Worm (Caenorhabditis elegans): Measurements from ENCODE around the gene dbl-1.
"Not testable (repeated sequence)": the region's sequence is repeated elsewhere in the genome, so short reads cannot be mapped to it uniquely, and the experiment has no call there.

The dbl-1 gene

DNA sequence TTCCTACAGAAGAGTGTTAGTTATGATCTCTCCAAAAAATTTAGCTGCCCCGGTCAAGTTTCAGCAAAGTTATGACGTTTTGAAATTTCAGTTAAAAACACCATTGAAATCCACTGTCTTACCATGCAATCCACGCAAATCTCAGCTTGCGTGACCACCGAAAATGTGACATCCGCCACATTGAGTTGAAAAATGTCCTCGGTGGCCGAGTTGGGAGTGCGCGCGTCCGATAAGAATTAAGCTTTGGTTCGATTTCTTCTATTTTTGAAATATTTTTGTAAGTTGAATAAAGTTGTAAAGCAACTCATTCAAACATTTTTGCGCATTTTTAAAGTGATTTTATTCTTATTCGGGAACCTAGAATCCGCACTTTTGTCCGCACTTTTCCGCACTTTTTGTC, 46.9 kb upstream of the dbl-1 start:
- TF ChIP-seq arid-1 (GFP tag; conservative IDR thresholded peaks at IDR 0.05) (peak; percentile 51), Y48G9A.11 (GFP tag; IDR thresholded peaks at IDR 0.05) (peak; percentile 89), F26F4.8 (GFP tag; conservative IDR thresholded peaks at IDR 0.05) (peak; percentile 72; the same call in 1 of the 2 replicates), pha-4 (GFP tag; IDR thresholded peaks at IDR 0.05) (0 out of 2 replicates have a peak, but pooled peaks have one; percentile 15), dmd-8 (GFP tag; IDR thresholded peaks at IDR 0.05) (peak; percentile 48; the same call in 1 of the 2 replicates)
- TF ChIP-seq pha-4 (tag; optimal IDR thresholded peaks at IDR 0.05): not testable (repeated sequence)

DNA sequence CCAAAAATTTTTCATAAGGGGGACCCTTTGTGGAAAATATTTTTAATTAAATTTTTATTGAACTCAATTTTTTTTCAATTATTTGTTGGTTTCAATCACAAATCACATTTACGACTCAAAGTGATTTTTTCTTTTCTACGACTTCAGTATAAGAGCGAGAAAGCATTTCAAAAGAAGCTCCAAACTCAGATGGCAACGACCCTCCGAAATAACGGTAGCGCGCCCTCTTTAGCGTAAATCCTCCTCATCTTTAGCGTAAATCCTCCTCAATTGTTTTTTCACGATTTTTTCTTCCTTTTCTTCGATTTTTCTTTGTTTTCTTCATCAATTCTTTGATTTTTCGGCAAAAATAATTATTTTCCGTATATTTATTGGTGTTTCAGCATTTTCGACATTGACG, 43.1 kb upstream of the dbl-1 start:
- peak; percentile 95 for TF ChIP-seq Y48G9A.11 (GFP tag; IDR thresholded peaks at IDR 0.05)

DNA sequence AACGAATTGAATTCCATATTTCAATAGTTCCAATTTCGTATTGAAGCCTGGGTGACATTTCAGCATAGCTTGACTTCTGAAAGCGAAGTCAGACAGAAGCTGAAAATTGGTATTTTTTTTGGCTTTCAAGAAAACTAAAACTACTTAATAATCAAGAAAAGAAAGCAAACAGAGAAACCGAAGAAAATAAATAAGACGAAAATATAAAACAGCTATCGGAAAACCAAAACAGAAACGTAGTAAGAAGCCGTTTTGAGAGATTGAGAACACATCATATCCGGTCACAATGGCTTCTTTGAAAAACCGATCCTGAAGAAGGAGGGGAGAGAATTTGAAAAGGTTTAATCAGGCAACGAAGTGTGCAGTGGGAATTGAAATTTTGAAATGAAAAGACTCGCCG, 39.7 kb upstream of the dbl-1 start, which contains the start of gene srg-30:
srg-30 (minus strand) TSS at position 101 of the 400 bp plus-strand sequence.
- TF ChIP-seq unc-62 (GFP tag; optimal IDR thresholded peaks at IDR 0.05 in 1 of 2): peak in 1 of 2 experiments; percentile 19
- no peak for TF ChIP-seq unc-62 (tag; optimal IDR thresholded peaks at IDR 0.05)
- no peak for TF ChIP-seq nhr-25 (tag; optimal IDR thresholded peaks at IDR 0.05; ENCODE audit: borderline replicate concordance, insufficient read depth)

DNA sequence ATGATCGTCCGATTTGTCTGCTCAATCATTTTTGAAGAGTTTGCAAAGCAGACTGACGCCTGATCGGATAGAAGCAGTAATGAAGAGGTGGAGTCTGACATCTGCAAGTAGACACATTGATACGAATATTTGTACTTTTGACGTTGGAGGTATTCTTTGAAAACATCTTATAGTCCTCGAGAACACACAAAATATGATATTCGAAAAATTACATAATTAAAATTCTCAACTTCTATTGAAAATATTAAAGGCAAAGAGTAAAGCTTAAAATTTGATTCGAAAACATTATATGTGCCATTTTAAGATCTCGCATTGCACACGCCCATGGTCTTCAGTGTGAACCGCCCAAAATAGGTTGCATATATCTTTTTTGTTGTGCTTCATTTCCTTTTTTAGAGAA, 35.6 kb upstream of the dbl-1 start, which contains the start of gene ZC487.2:
ZC487.2 (minus strand) TSS at position 101 of the 400 bp plus-strand sequence.
- TF ChIP-seq ceh-82 (tag; optimal IDR thresholded peaks at IDR 0.05) (no peak), aha-1 (tag) (peak; percentile 2), snpc-1.2 (GFP tag; IDR thresholded peaks at IDR 0.05) (no peak), lin-15B (tag; optimal IDR thresholded peaks at IDR 0.05) (no peak)

DNA sequence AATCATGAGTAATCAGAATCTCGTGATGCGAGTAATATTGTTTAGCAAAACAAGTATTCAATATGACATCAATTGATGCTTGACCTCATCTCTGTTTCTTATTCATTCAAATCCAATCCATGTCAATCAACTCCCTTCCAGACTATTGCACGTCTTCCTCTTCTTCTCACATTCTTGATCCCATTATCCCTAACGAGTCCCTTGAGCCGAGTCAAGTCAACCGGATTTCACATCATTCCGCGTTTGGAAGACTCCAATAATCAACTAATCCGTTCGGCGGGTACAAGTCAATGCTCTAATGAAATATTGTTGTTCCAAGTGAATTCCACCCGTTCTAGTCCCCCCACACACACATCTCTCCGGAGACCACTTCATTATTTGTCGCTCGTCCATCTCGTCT, 31.7 kb upstream of the dbl-1 start:
- no peak for TF ChIP-seq hif-1 (tag; optimal IDR thresholded peaks at IDR 0.05)
- no peak for TF ChIP-seq ZK546.5 (tag; optimal IDR thresholded peaks at IDR 0.05)
- TF ChIP-seq nhr-102 (tag; optimal IDR thresholded peaks at IDR 0.05): no peak
- no peak for TF ChIP-seq ceh-62 (tag; optimal IDR thresholded peaks at IDR 0.05)
- TF ChIP-seq ctbp-1 (GFP tag; IDR thresholded peaks at IDR 0.05): no peak
- TF ChIP-seq php-3 (GFP tag; IDR thresholded peaks at IDR 0.05): no peak
- no peak for TF ChIP-seq zip-2 (tag; optimal IDR thresholded peaks at IDR 0.05)
- TF ChIP-seq ceh-82 (tag; optimal IDR thresholded peaks at IDR 0.05): no peak
- TF ChIP-seq ceh-32 (tag; optimal IDR thresholded peaks at IDR 0.05; ENCODE audit: poor library complexity): no peak
- TF ChIP-seq lin-13 (GFP tag; optimal IDR thresholded peaks at IDR 0.05): no peak
- TF ChIP-seq fos-1 (tag; optimal IDR thresholded peaks at IDR 0.05): no peak
- TF ChIP-seq ceh-44 (GFP tag; IDR thresholded peaks at IDR 0.05): no peak
- no peak for TF ChIP-seq nhr-25 (tag; optimal IDR thresholded peaks at IDR 0.05; ENCODE audit: borderline replicate concordance, insufficient read depth)

DNA sequence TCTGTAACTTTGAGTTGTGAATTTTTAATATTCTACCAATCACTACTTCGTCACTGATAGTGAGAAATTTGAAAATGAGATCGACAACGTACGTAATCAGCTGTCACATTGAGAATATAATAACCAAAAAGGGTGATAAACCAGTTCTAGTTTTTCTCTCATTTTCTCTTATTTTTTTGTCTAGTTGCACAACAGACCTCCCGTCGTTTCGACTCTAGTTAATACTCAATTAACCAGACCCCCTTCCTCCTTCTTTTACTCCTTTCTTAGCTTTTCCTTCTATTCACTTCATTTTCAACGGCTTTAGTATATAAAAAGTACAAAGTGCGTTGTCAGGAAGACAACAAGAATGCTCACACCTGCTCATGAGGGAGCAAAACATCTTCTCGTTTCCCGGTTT, 30.7 kb upstream of the dbl-1 start, which contains the start of gene ZC487.1:
ZC487.1 (plus strand) TSS at position 301 of the 400 bp plus-strand sequence.
- TF ChIP-seq mdt-29 (GFP tag; IDR thresholded peaks at IDR 0.05) (no peak), F26F4.8 (GFP tag; conservative IDR thresholded peaks at IDR 0.05) (no peak), mxl-2 (GFP tag; conservative IDR thresholded peaks at IDR 0.05) (no peak), ceh-20 (GFP tag; IDR thresholded peaks at IDR 0.05) (no peak), ceh-82 (tag; optimal IDR thresholded peaks at IDR 0.05) (no peak), F10B5.3 (tag; optimal IDR thresholded peaks at IDR 0.05) (no peak), zfp-2 (tag; optimal IDR thresholded peaks at IDR 0.05) (no peak), lin-38 (GFP tag; IDR thresholded peaks at IDR 0.05) (no peak), sdz-12 (GFP tag; optimal IDR thresholded peaks at IDR 0.05) (no peak), lin-1 (GFP tag; IDR thresholded peaks at IDR 0.05) (no peak), ztf-11 (tag; optimal IDR thresholded peaks at IDR 0.05) (no peak), unc-62 (GFP tag; optimal IDR thresholded peaks at IDR 0.05 in 1 of 2) (no peak), unc-62 (tag; optimal IDR thresholded peaks at IDR 0.05) (no peak), Y48G9A.11 (GFP tag; IDR thresholded peaks at IDR 0.05) (no peak), jun-1 (tag; optimal IDR thresholded peaks at IDR 0.05) (no peak), fos-1 (tag; optimal IDR thresholded peaks at IDR 0.05) (no peak), nhr-28 (tag; optimal IDR thresholded peaks at IDR 0.05) (no peak)
